Worm (Caenorhabditis elegans): ENCODE results near the gene T05C1.5.

The T05C1.5 gene

DNA sequence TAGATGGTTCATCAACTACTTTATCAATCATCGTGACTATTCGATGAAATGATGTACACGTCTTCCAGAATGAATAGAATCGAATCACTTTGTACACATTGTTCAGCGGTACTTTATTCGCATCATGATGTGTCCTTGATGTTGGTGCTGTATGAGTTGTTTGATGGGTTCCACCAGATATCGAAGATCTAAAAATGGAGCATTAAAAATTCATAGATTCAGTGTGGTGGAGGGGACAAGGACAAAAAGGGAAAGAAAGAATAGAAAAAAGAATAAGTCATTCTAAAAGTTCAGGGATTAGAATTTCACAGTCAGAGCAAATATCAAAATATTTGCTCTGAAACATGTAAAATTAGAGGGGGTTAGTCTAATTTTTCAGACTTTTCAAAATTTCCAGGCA is 45.8 kb downstream of the T05C1.5 start:
- TF ChIP-seq F37B4.10 (GFP tag; IDR thresholded peaks at IDR 0.05) (no peak), bed-2 (GFP tag; IDR thresholded peaks at IDR 0.05) (no peak), Y95B8A.8 (GFP tag; IDR thresholded peaks at IDR 0.05) (no peak), egl-18 (GFP tag; IDR thresholded peaks at IDR 0.05) (no peak), attf-5 (GFP tag; optimal IDR thresholded peaks at IDR 0.05) (no peak), aptf-3 (GFP tag; IDR thresholded peaks at IDR 0.05) (no peak), F33H1.4 (GFP tag; IDR thresholded peaks at IDR 0.05) (no peak), Y53G8AR.9 (GFP tag; conservative IDR thresholded peaks at IDR 0.05) (no peak), F55B11.4 (tag; optimal IDR thresholded peaks at IDR 0.05; ENCODE audit: borderline replicate concordance, insufficient read depth) (no peak), lin-35 (GFP tag; optimal IDR thresholded peaks at IDR 0.05) (no peak), egrh-3 (GFP tag; IDR thresholded peaks at IDR 0.05) (no peak), rcor-1 (GFP tag; IDR thresholded peaks at IDR 0.05) (no peak), hlh-26 (GFP tag; conservative IDR thresholded peaks at IDR 0.05) (no peak), efl-1 (GFP tag; optimal IDR thresholded peaks at IDR 0.05) (no peak), nfyb-1 (GFP tag; IDR thresholded peaks at IDR 0.05) (no peak), unc-62 (GFP tag; optimal IDR thresholded peaks at IDR 0.05) (no peak), ceh-58 (GFP tag; IDR thresholded peaks at IDR 0.05) (no peak), ceh-40 (GFP tag; IDR thresholded peaks at IDR 0.05) (no peak), Y53F4B.3 (GFP tag; IDR thresholded peaks at IDR 0.05) (no peak)

DNA sequence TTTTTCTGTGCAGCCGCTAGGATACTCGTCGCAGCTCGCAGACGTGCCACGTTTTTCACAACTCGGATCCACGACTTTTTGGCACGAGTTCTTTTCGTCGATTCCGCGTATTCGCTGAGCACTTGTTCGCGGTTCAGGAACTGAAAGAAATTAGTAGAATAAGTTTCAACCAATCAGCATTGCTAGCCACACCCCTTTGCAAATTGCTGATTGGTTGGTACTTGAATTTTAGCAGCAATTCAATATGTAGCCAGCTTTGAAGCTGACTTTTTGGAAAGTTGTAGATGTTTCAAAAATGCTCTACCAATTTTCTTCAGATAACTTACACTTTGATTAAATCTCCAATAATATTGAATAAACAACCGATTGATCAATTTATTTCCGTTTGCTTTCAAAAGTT is 49.4 kb downstream of the T05C1.5 start:
- TF ChIP-seq nhr-80 (tag; optimal IDR thresholded peaks at IDR 0.05) (no peak), nfyb-1 (GFP tag; IDR thresholded peaks at IDR 0.05) (peak; percentile 67)

All from whole organism, young adult.